Worm (Caenorhabditis elegans) whole organism, early embryonic: Measurements from ENCODE around the gene his-42.

ENCODE experiments used
- B0310.2 ChIP-seq: sonication (generic microtip); optimal IDR thresholded peaks from 2 replicates; lab custom pipeline; 2016; ENCODE audit warnings: mild to moderate bottlenecking, missing genetic modification characterization, missing compliant biosample characterization
- aly-1 ChIP-seq: sonication (generic microtip); optimal IDR thresholded peaks from 2 replicates; lab custom pipeline; 2016; ENCODE audit warnings: missing genetic modification characterization, missing compliant biosample characterization
- ama-1 ChIP-seq: fragments of 150-350 bp; optimal IDR thresholded peaks from 2 replicates; lab custom pipeline; 2014
- flt-1 ChIP-seq: fragments of 200-800 bp; sonication (Bioruptor generic); IDR thresholded peaks from 2 replicates; pipeline ENCODE4 v1.3.6; 2022; ENCODE audit warnings: missing genetic modification characterization, missing compliant biosample characterization
- hmbx-1 ChIP-seq: sonication (generic microtip); optimal IDR thresholded peaks from 2 replicates; lab custom pipeline; 2016; ENCODE audit warnings: mild to moderate bottlenecking, missing genetic modification characterization, missing compliant biosample characterization
- hmg-4 ChIP-seq: fragments of 200-800 bp; sonication (Bioruptor generic); optimal IDR thresholded peaks from 2 replicates; lab custom pipeline; 2018; ENCODE audit warnings: mild to moderate bottlenecking, missing genetic modification characterization, missing compliant biosample characterization
- hnd-1 ChIP-seq: sonication (generic microtip); optimal IDR thresholded peaks from 2 replicates; lab custom pipeline; 2016; ENCODE audit warnings: missing genetic modification characterization, missing compliant biosample characterization
- pes-1 ChIP-seq: fragments of 200-800 bp; sonication (Bioruptor generic); IDR thresholded peaks from 2 replicates; pipeline ENCODE4 v1.3.6; 2022; ENCODE audit warnings: missing genetic modification reagents, missing genetic modification characterization, missing compliant biosample characterization
- scrt-1 ChIP-seq: fragments of 200-800 bp; sonication (Bioruptor generic); IDR thresholded peaks from 2 replicates; pipeline ENCODE4 v1.3.6; 2022; ENCODE audit warnings: missing genetic modification characterization, missing compliant biosample characterization
- sea-1 ChIP-seq: fragments of 200-800 bp; sonication (Bioruptor generic); conservative IDR thresholded peaks from 2 replicates; pipeline ENCODE4 v1.3.6; 2022; ENCODE audit warnings: missing genetic modification characterization, missing compliant biosample characterization
- tbx-11 ChIP-seq: fragments of 200-800 bp; sonication (Bioruptor generic); IDR thresholded peaks from 2 replicates; pipeline ENCODE4 v1.3.6; 2022; ENCODE audit warnings: missing genetic modification characterization, missing compliant biosample characterization
- tbx-37 ChIP-seq: fragments of 200-800 bp; sonication (Bioruptor generic); conservative IDR thresholded peaks from 2 replicates; pipeline ENCODE4 v1.3.6; 2022; ENCODE audit warnings: missing genetic modification reagents, missing genetic modification characterization, missing compliant biosample characterization

ce11 chrII:13860900-13861299 is 32.4 kb upstream of the his-42 start:
- TF ChIP-seq flt-1 (GFP tag; lab: Robert Waterston, UW) (no peak), ama-1 (no peak), pes-1 (no peak), hnd-1 (tag; lab: Kevin White, UChicago) (no peak), aly-1 (tag; lab: Kevin White, UChicago) (no peak), hmbx-1 (tag; lab: Kevin White, UChicago) (no peak), hmg-4 (GFP tag; lab: Kevin White, UChicago) (no peak), scrt-1 (no peak), B0310.2 (tag; lab: Kevin White, UChicago) (no peak), tbx-37 (no peak), tbx-11 (GFP tag; lab: Robert Waterston, UW) (no peak), sea-1 (GFP tag; lab: Robert Waterston, UW) (no peak)
